In genomic region chr3R:15793372-15793802, dm6 we compare ENCODE assay signal across 1 fruit fly cellular context.
A peak's percentile ranks its signal among the peaks of the same experiment; 100 is the strongest.
TF ChIP-seq lines count a peak whose summit lies in the region.

TSS of gene nsl1 (plus strand) at chr3R:15793782.

TF ChIP-seq in whole organism, embryonic, 481 proteins besides CTCF, POLR2A, EP300 and RAD21 (continued from another document and continues in another):
- TF ChIP-seq CG13424 (tag; optimal IDR thresholded peaks at IDR 0.05; lab: Kevin White, UChicago) = peak; percentile 2
- TF ChIP-seq CG17568 (GFP tag; optimal IDR thresholded peaks at IDR 0.05; lab: Kevin White, UChicago) = no peak
- TF ChIP-seq Dek (tag; optimal IDR thresholded peaks at IDR 0.05; lab: Kevin White, UChicago) = no peak
- TF ChIP-seq zen (tag; optimal IDR thresholded peaks at IDR 0.05; lab: Kevin White, UChicago) = peak; percentile 72
- TF ChIP-seq shn (GFP tag; optimal IDR thresholded peaks at IDR 0.05; lab: Kevin White, UChicago) = no peak
- TF ChIP-seq sens (GFP tag; lab: Kevin White, UChicago) = peak; percentile 74
- peak; percentile 62 for TF ChIP-seq CG3847 (GFP tag; IDR thresholded peaks at IDR 0.05; lab: Robert Waterston, UW)
- no peak for TF ChIP-seq Neu2 (GFP tag; optimal IDR thresholded peaks at IDR 0.05; lab: Kevin White, UChicago; ENCODE audit: borderline replicate concordance)
- TF ChIP-seq al (GFP tag; IDR thresholded peaks at IDR 0.05; lab: Robert Waterston, UW) = 0 out of 2 replicates have a peak, but pooled peaks have one; percentile 29
- 0 out of 2 replicates have a peak, but pooled peaks have one; percentile 31 for TF ChIP-seq CG31441 (GFP tag; IDR thresholded peaks at IDR 0.05; lab: Robert Waterston, UW)
- TF ChIP-seq bab2 (GFP tag; optimal IDR thresholded peaks at IDR 0.05; lab: Kevin White, UChicago) = peak; percentile 48
- TF ChIP-seq CG3726 (GFP tag; IDR thresholded peaks at IDR 0.05; lab: Robert Waterston, UW) = no peak
- TF ChIP-seq ara (GFP tag; IDR thresholded peaks at IDR 0.05; lab: Robert Waterston, UW) = peak; percentile 25; the same call in 1 of the 2 replicates
- TF ChIP-seq Dll (GFP tag; IDR thresholded peaks at IDR 0.05; lab: Robert Waterston, UW; ENCODE audit: partially characterized antibody) = peak; percentile 97
- no peak for TF ChIP-seq CG17385 (GFP tag; optimal IDR thresholded peaks at IDR 0.05; lab: Kevin White, UChicago)
- TF ChIP-seq Camta (GFP tag; optimal IDR thresholded peaks at IDR 0.05; lab: Kevin White, UChicago) = no peak
- no peak for TF ChIP-seq Spps (tag; optimal IDR thresholded peaks at IDR 0.05; lab: Kevin White, UChicago)
- peak; percentile 28 for TF ChIP-seq Nf-YB (GFP tag; optimal IDR thresholded peaks at IDR 0.05; lab: Kevin White, UChicago)
- peak; percentile 69 for TF ChIP-seq CG30020 (tag; optimal IDR thresholded peaks at IDR 0.05; lab: Kevin White, UChicago)
- TF ChIP-seq fd102C (GFP tag; optimal IDR thresholded peaks at IDR 0.05; lab: Kevin White, UChicago) = peak; percentile 22
- TF ChIP-seq HmgD (GFP tag; optimal IDR thresholded peaks at IDR 0.05; lab: Kevin White, UChicago) = peak; percentile 54
- TF ChIP-seq HHEX (GFP tag; optimal IDR thresholded peaks at IDR 0.05; lab: Kevin White, UChicago) = no peak
- TF ChIP-seq E2f1 (GFP tag; IDR thresholded peaks at IDR 0.05; lab: Robert Waterston, UW) = peak; percentile 48
- peak; percentile 33 for TF ChIP-seq CG13775 (GFP tag; optimal IDR thresholded peaks at IDR 0.05; lab: Kevin White, UChicago)
- TF ChIP-seq CG14710 (tag; optimal IDR thresholded peaks at IDR 0.05; lab: Kevin White, UChicago) = peak; percentile 74
- no peak for TF ChIP-seq ap (GFP tag; IDR thresholded peaks at IDR 0.05; lab: Robert Waterston, UW)
- TF ChIP-seq schlank (tag; optimal IDR thresholded peaks at IDR 0.05; lab: Kevin White, UChicago) = no peak
- TF ChIP-seq ham (GFP tag; IDR thresholded peaks at IDR 0.05; lab: Robert Waterston, UW) = no peak
- TF ChIP-seq HLH3B (GFP tag; IDR thresholded peaks at IDR 0.05; lab: Robert Waterston, UW) = no peak
- peak; percentile 96 for TF ChIP-seq CG6791 (GFP tag; IDR thresholded peaks at IDR 0.05; lab: Robert Waterston, UW; ENCODE audit: partially characterized antibody)
- TF ChIP-seq Drgx (GFP tag; IDR thresholded peaks at IDR 0.05; lab: Robert Waterston, UW) = no peak
- TF ChIP-seq slp2 (GFP tag; optimal IDR thresholded peaks at IDR 0.05; lab: Kevin White, UChicago) = no peak
- TF ChIP-seq Xrp1 (GFP tag; IDR thresholded peaks at IDR 0.05; lab: Robert Waterston, UW) = no peak; the same call in 1 of the 2 replicates
- no peak for TF ChIP-seq Gsc (GFP tag; IDR thresholded peaks at IDR 0.05; lab: Robert Waterston, UW)
- TF ChIP-seq exex (tag; optimal IDR thresholded peaks at IDR 0.05; lab: Kevin White, UChicago) = no peak
- peak; percentile 20 for TF ChIP-seq Hr3 (GFP tag; optimal IDR thresholded peaks at IDR 0.05; lab: Kevin White, UChicago)
- peak; percentile 44 for TF ChIP-seq grau (tag; optimal IDR thresholded peaks at IDR 0.05; lab: Kevin White, UChicago)
- no peak for TF ChIP-seq CG18619 (GFP tag; optimal IDR thresholded peaks at IDR 0.05; lab: Kevin White, UChicago)
- no peak for TF ChIP-seq HLHmδ (GFP tag; optimal IDR thresholded peaks at IDR 0.05; lab: Kevin White, UChicago)
- no peak for TF ChIP-seq CG15696 (tag; optimal IDR thresholded peaks at IDR 0.05; lab: Kevin White, UChicago)
- peak; percentile 53; the same call in 1 of the 3 replicates for TF ChIP-seq ci (GFP tag; IDR thresholded peaks at IDR 0.05; lab: Robert Waterston, UW)
- peak; percentile 58 for TF ChIP-seq Lhr (GFP tag; optimal IDR thresholded peaks at IDR 0.05; lab: Kevin White, UChicago)
- no peak for TF ChIP-seq Sox100B (GFP tag; optimal IDR thresholded peaks at IDR 0.05; lab: Kevin White, UChicago)
- no peak for TF ChIP-seq CG2889 (GFP tag; IDR thresholded peaks at IDR 0.05; lab: Robert Waterston, UW)
- TF ChIP-seq Vsx1 (GFP tag; optimal IDR thresholded peaks at IDR 0.05; lab: Kevin White, UChicago) = peak; percentile 7
- no peak for TF ChIP-seq CG1792 (GFP tag; optimal IDR thresholded peaks at IDR 0.05; lab: Kevin White, UChicago)
- peak; percentile 63 for TF ChIP-seq CG6272 (GFP tag; IDR thresholded peaks at IDR 0.05; lab: Robert Waterston, UW)
- TF ChIP-seq lmd (GFP tag; IDR thresholded peaks at IDR 0.05; lab: Robert Waterston, UW) = peak; percentile 49; the same call in 1 of the 2 replicates
- peak; percentile 41 for TF ChIP-seq Max (GFP tag; optimal IDR thresholded peaks at IDR 0.05; lab: Kevin White, UChicago)
- TF ChIP-seq Gug (GFP tag; IDR thresholded peaks at IDR 0.05; lab: Robert Waterston, UW) = peak; percentile 27; the same call in 1 of the 4 replicates
- peak; percentile 12 for TF ChIP-seq Fer2 (tag; optimal IDR thresholded peaks at IDR 0.05; lab: Kevin White, UChicago)
- no peak for TF ChIP-seq lov (optimal IDR thresholded peaks at IDR 0.05; lab: Kevin White, UChicago)
- 0 out of 3 replicates have a peak, but pooled peaks have one; percentile 5 for TF ChIP-seq lov (GFP tag; IDR thresholded peaks at IDR 0.05; lab: Robert Waterston, UW)
- TF ChIP-seq CG6254 (GFP tag; optimal IDR thresholded peaks at IDR 0.05; lab: Kevin White, UChicago) = no peak
- no peak for TF ChIP-seq CkIIα-i1 (GFP tag; IDR thresholded peaks at IDR 0.05; lab: Robert Waterston, UW)
- no peak for TF ChIP-seq CG10209 (GFP tag; optimal IDR thresholded peaks at IDR 0.05; lab: Kevin White, UChicago)
- TF ChIP-seq CG17361 (GFP tag; IDR thresholded peaks at IDR 0.05; lab: Robert Waterston, UW) = peak; percentile 44; the same call in 2 of the 3 replicates
- peak; percentile 41; the same call in 1 of the 2 replicates for TF ChIP-seq ttk (GFP tag; IDR thresholded peaks at IDR 0.05; lab: Robert Waterston, UW)
- TF ChIP-seq CG11456 (GFP tag; IDR thresholded peaks at IDR 0.05; lab: Robert Waterston, UW) = peak; percentile 32; the same call in 1 of the 3 replicates
- TF ChIP-seq Sry-β (GFP tag; optimal IDR thresholded peaks at IDR 0.05; lab: Kevin White, UChicago) = peak; percentile 21
- no peak for TF ChIP-seq CG15073 (GFP tag; optimal IDR thresholded peaks at IDR 0.05; lab: Kevin White, UChicago)
- TF ChIP-seq CG9215 (GFP tag; IDR thresholded peaks at IDR 0.05; lab: Robert Waterston, UW) = peak; percentile 48
- TF ChIP-seq CG33557 (GFP tag; optimal IDR thresholded peaks at IDR 0.05; lab: Kevin White, UChicago) = peak; percentile 42
- TF ChIP-seq btn (GFP tag; optimal IDR thresholded peaks at IDR 0.05; lab: Kevin White, UChicago) = no peak
- peak; percentile 97 for TF ChIP-seq hb (GFP tag; IDR thresholded peaks at IDR 0.05; lab: Robert Waterston, UW; ENCODE audit: partially characterized antibody)
- no peak for TF ChIP-seq Atf6 (GFP tag; IDR thresholded peaks at IDR 0.05; lab: Robert Waterston, UW)
- TF ChIP-seq wdn (GFP tag; IDR thresholded peaks at IDR 0.05; lab: Robert Waterston, UW) = peak; percentile 33; the same call in 1 of the 2 replicates
- TF ChIP-seq so (GFP tag; IDR thresholded peaks at IDR 0.05; lab: Robert Waterston, UW) = no peak
- TF ChIP-seq nom (GFP tag; optimal IDR thresholded peaks at IDR 0.05; lab: Kevin White, UChicago) = peak; percentile 88
- TF ChIP-seq CHES-1-like (GFP tag; optimal IDR thresholded peaks at IDR 0.05; lab: Kevin White, UChicago) = no peak
- TF ChIP-seq mam (GFP tag; optimal IDR thresholded peaks at IDR 0.05; lab: Kevin White, UChicago) = peak; percentile 30
- TF ChIP-seq stwl (tag; optimal IDR thresholded peaks at IDR 0.05; lab: Kevin White, UChicago) = peak; percentile 87
- peak; percentile 78 for TF ChIP-seq Deaf1 (tag; optimal IDR thresholded peaks at IDR 0.05; lab: Kevin White, UChicago)
- TF ChIP-seq CG13624 (GFP tag; optimal IDR thresholded peaks at IDR 0.05; lab: Kevin White, UChicago) = peak; percentile 40
- TF ChIP-seq Ptx1 (GFP tag; IDR thresholded peaks at IDR 0.05; lab: Robert Waterston, UW) = peak; percentile 37; the same call in 1 of the 2 replicates
- peak; percentile 61 for TF ChIP-seq E2f2 (GFP tag; IDR thresholded peaks at IDR 0.05; lab: Robert Waterston, UW)
- 0 out of 3 replicates have a peak, but pooled peaks have one; percentile 7 for TF ChIP-seq C15 (GFP tag; IDR thresholded peaks at IDR 0.05; lab: Robert Waterston, UW)
- TF ChIP-seq CG3407 (GFP tag; optimal IDR thresholded peaks at IDR 0.05; lab: Kevin White, UChicago) = no peak
- TF ChIP-seq maf-S (GFP tag; optimal IDR thresholded peaks at IDR 0.05; lab: Kevin White, UChicago) = no peak
- peak; percentile 39 for TF ChIP-seq Dp (GFP tag; optimal IDR thresholded peaks at IDR 0.05; lab: Kevin White, UChicago)
- no peak for TF ChIP-seq danr (GFP tag; IDR thresholded peaks at IDR 0.05; lab: Robert Waterston, UW)
- TF ChIP-seq MESR4 (GFP tag; optimal IDR thresholded peaks at IDR 0.05; lab: Kevin White, UChicago) = peak; percentile 23
- TF ChIP-seq ase (GFP tag; IDR thresholded peaks at IDR 0.05; lab: Robert Waterston, UW) = 0 out of 3 replicates have a peak, but pooled peaks have one; percentile 25
- TF ChIP-seq pho (GFP tag; optimal IDR thresholded peaks at IDR 0.05; lab: Kevin White, UChicago) = no peak
- peak; percentile 94 for TF ChIP-seq CG2116 (GFP tag; optimal IDR thresholded peaks at IDR 0.05; lab: Kevin White, UChicago)
- TF ChIP-seq Scr (GFP tag; IDR thresholded peaks at IDR 0.05; lab: Robert Waterston, UW; ENCODE audit: partially characterized antibody) = peak; percentile 98
- TF ChIP-seq CG42726 (GFP tag; IDR thresholded peaks at IDR 0.05; lab: Robert Waterston, UW; ENCODE audit: partially characterized antibody) = peak; percentile 94
- TF ChIP-seq CG2678 (tag; optimal IDR thresholded peaks at IDR 0.05; lab: Kevin White, UChicago) = peak; percentile 17
- TF ChIP-seq CG3838 (GFP tag; optimal IDR thresholded peaks at IDR 0.05; lab: Kevin White, UChicago) = no peak
- TF ChIP-seq Atf-2 (GFP tag; optimal IDR thresholded peaks at IDR 0.05; lab: Kevin White, UChicago) = no peak
- no peak for TF ChIP-seq gsb (GFP tag; IDR thresholded peaks at IDR 0.05; lab: Robert Waterston, UW)
- peak; percentile 9 for TF ChIP-seq Meics (GFP tag; optimal IDR thresholded peaks at IDR 0.05; lab: Kevin White, UChicago)
- peak; percentile 33 for TF ChIP-seq CG3281 (GFP tag; optimal IDR thresholded peaks at IDR 0.05; lab: Kevin White, UChicago)
- TF ChIP-seq vnd (GFP tag; IDR thresholded peaks at IDR 0.05; lab: Robert Waterston, UW; ENCODE audit: partially characterized antibody) = peak; percentile 98
- TF ChIP-seq Hmr (GFP tag; optimal IDR thresholded peaks at IDR 0.05; lab: Kevin White, UChicago) = peak; percentile 50
- peak; percentile 66 for TF ChIP-seq Ets97D (GFP tag; optimal IDR thresholded peaks at IDR 0.05; lab: Kevin White, UChicago)
- no peak for TF ChIP-seq prd (optimal IDR thresholded peaks at IDR 0.05; lab: Kevin White, UChicago)
- TF ChIP-seq prd (GFP tag; IDR thresholded peaks at IDR 0.05; lab: Robert Waterston, UW) = peak; percentile 73
- peak; percentile 87 for TF ChIP-seq CG12659 (GFP tag; optimal IDR thresholded peaks at IDR 0.05; lab: Kevin White, UChicago)
- TF ChIP-seq CG2120 (GFP tag; optimal IDR thresholded peaks at IDR 0.05; lab: Kevin White, UChicago) = peak; percentile 14
- peak; percentile 97 for TF ChIP-seq amos (GFP tag; IDR thresholded peaks at IDR 0.05; lab: Robert Waterston, UW; ENCODE audit: partially characterized antibody)
- TF ChIP-seq tll (GFP tag; optimal IDR thresholded peaks at IDR 0.05; lab: Kevin White, UChicago) = peak in 1 of 2 experiments; percentile 53
- TF ChIP-seq NC2α (GFP tag; optimal IDR thresholded peaks at IDR 0.05; lab: Kevin White, UChicago) = no peak
- TF ChIP-seq pan (optimal IDR thresholded peaks at IDR 0.05; lab: Kevin White, UChicago) = no peak
- peak in 1 of 2 experiments; percentile 41 for TF ChIP-seq pan (GFP tag; optimal IDR thresholded peaks at IDR 0.05 in 1 of 2, IDR thresholded peaks at IDR 0.05 in 1 of 2)
- TF ChIP-seq inv (GFP tag; IDR thresholded peaks at IDR 0.05; lab: Robert Waterston, UW; ENCODE audit: partially characterized antibody) = peak; percentile 97
- no peak for TF ChIP-seq CG7357 (GFP tag; IDR thresholded peaks at IDR 0.05; lab: Robert Waterston, UW)
- TF ChIP-seq CG6765 (GFP tag; optimal IDR thresholded peaks at IDR 0.05; lab: Kevin White, UChicago) = no peak
- TF ChIP-seq fd64A (GFP tag; optimal IDR thresholded peaks at IDR 0.05; lab: Kevin White, UChicago) = no peak
- TF ChIP-seq CG12942 (GFP tag; optimal IDR thresholded peaks at IDR 0.05; lab: Kevin White, UChicago) = peak; percentile 39
- TF ChIP-seq CG11560 (tag; IDR thresholded peaks at IDR 0.05; lab: Robert Waterston, UW) = peak; percentile 97
- peak; percentile 97 for TF ChIP-seq CG14860 (GFP tag; IDR thresholded peaks at IDR 0.05; lab: Robert Waterston, UW; ENCODE audit: partially characterized antibody)
- TF ChIP-seq Aef1 (GFP tag; IDR thresholded peaks at IDR 0.05; lab: Robert Waterston, UW) = 0 out of 3 replicates have a peak, but pooled peaks have one; percentile 18
- TF ChIP-seq CoRest (tag; optimal IDR thresholded peaks at IDR 0.05; lab: Kevin White, UChicago) = peak; percentile 31
- TF ChIP-seq hbn (GFP tag; IDR thresholded peaks at IDR 0.05; lab: Robert Waterston, UW; ENCODE audit: partially characterized antibody) = peak; percentile 93
- peak; percentile 54 for TF ChIP-seq tup (GFP tag; optimal IDR thresholded peaks at IDR 0.05; lab: Kevin White, UChicago)
- TF ChIP-seq CG9797 (GFP tag; optimal IDR thresholded peaks at IDR 0.05; lab: Kevin White, UChicago) = peak; percentile 54
- TF ChIP-seq dmrt11E (tag; optimal IDR thresholded peaks at IDR 0.05; lab: Kevin White, UChicago) = peak; percentile 29
- TF ChIP-seq PHDP (tag; optimal IDR thresholded peaks at IDR 0.05; lab: Kevin White, UChicago) = no peak
- TF ChIP-seq en (GFP tag; optimal IDR thresholded peaks at IDR 0.05; lab: Kevin White, UChicago) = no peak
- no peak for TF ChIP-seq CG6654 (GFP tag; optimal IDR thresholded peaks at IDR 0.05; lab: Kevin White, UChicago)
- no peak for TF ChIP-seq CG6175 (GFP tag; IDR thresholded peaks at IDR 0.05; lab: Robert Waterston, UW)
- no peak for TF ChIP-seq CG10979 (tag; optimal IDR thresholded peaks at IDR 0.05; lab: Kevin White, UChicago)
- peak; percentile 44 for TF ChIP-seq Chrac-16 (GFP tag; optimal IDR thresholded peaks at IDR 0.05; lab: Kevin White, UChicago)
- no peak for TF ChIP-seq klu (GFP tag; IDR thresholded peaks at IDR 0.05; lab: Robert Waterston, UW)
- TF ChIP-seq CG4730 (GFP tag; IDR thresholded peaks at IDR 0.05; lab: Robert Waterston, UW) = no peak
- no peak for TF ChIP-seq CG4707 (GFP tag; optimal IDR thresholded peaks at IDR 0.05; lab: Kevin White, UChicago)
- peak; percentile 98 for TF ChIP-seq CG16813 (GFP tag; IDR thresholded peaks at IDR 0.05; lab: Robert Waterston, UW; ENCODE audit: partially characterized antibody)
- TF ChIP-seq zen2 (GFP tag; IDR thresholded peaks at IDR 0.05; lab: Robert Waterston, UW; ENCODE audit: partially characterized antibody) = peak; percentile 90; the same call in 2 of the 3 replicates
